Fruit fly (Drosophila melanogaster): Measurements from ENCODE around the gene CG18787.

- TF ChIP-seq usp (GFP tag; optimal IDR thresholded peaks at IDR 0.05) (no peak), pan (optimal IDR thresholded peaks at IDR 0.05) (no peak), psq (optimal IDR thresholded peaks at IDR 0.05) (no peak), EcR (GFP tag; optimal IDR thresholded peaks at IDR 0.05) (no peak), Dll (optimal IDR thresholded peaks at IDR 0.05) (no peak), CG8478 (optimal IDR thresholded peaks at IDR 0.05) (no peak)
These were observed 2.0 kb upstream of the CG18787 start for dm6 chr2L:12001132-12001531.

All from whole organism.